Worm (Caenorhabditis elegans) whole organism, L4 larva: ENCODE results near the gene F26A10.2.

Experiments used
- F26F4.8 ChIP-seq: fragments of 200-800 bp; sonication (Bioruptor generic); conservative IDR thresholded peaks from 2 replicates; pipeline ENCODE4 v1.3.6; 2022; ENCODE audit warnings: missing genetic modification characterization, missing compliant biosample characterization
- F37D6.2 ChIP-seq: sonication (generic microtip); optimal IDR thresholded peaks from 2 replicates; lab custom pipeline; 2016; ENCODE audit warnings: mild to moderate bottlenecking, missing genetic modification characterization, missing compliant biosample characterization
- dve-1 ChIP-seq: sonication (generic microtip); optimal IDR thresholded peaks from 2 replicates; lab custom pipeline; 2017; ENCODE audit warnings: antibody characterized with exemption, mild to moderate bottlenecking, missing genetic modification characterization, missing compliant biosample characterization; ENCODE audit not compliant: insufficient read depth
- egl-27 ChIP-seq: sonication (generic microtip); optimal IDR thresholded peaks from 3 replicates; lab custom pipeline; 2017; ENCODE audit warnings: missing biosample characterization, missing genetic modification reagents, missing genetic modification characterization
- fkh-10 ChIP-seq: fragments of 150-350 bp; optimal IDR thresholded peaks from 2 replicates; lab custom pipeline; 2014; ENCODE audit warnings: missing biosample characterization, missing genetic modification reagents, missing genetic modification characterization
- unc-130 ChIP-seq: sonication (generic microtip); optimal IDR thresholded peaks from 2 replicates; lab custom pipeline; 2016; ENCODE audit warnings: missing genetic modification reagents, missing genetic modification characterization, missing compliant biosample characterization

ce11 chrX:7681965-7682946, 37.0 kb upstream of the F26A10.2 start, which contains the start of gene unc-18:
- no peak for TF ChIP-seq dve-1 (tag; lab: Kevin White, UChicago)
- TF ChIP-seq F26F4.8 (GFP tag; lab: Robert Waterston, UW) = no peak
- TF ChIP-seq fkh-10 (GFP tag; lab: Kevin White, UChicago) = peak; percentile 91
- TF ChIP-seq egl-27 = no peak
- TF ChIP-seq F37D6.2 = peak; percentile 54
- no peak for TF ChIP-seq unc-130 (GFP tag; lab: Kevin White, UChicago)
